Fruit fly (Drosophila melanogaster) whole organism, adult: ENCODE measurements around the gene ckd.

ENCODE experiments used
- CG12768 ChIP-seq: fragments of 200-800 bp; sonication (Bioruptor generic); optimal IDR thresholded peaks from 2 replicates; lab custom pipeline; 2017; ENCODE audit warnings: missing biosample characterization, missing genetic modification characterization, mild to moderate bottlenecking, moderate library complexity, missing genetic modification reagents
- CG1620 ChIP-seq: fragments of 200-800 bp; sonication (Bioruptor generic); optimal IDR thresholded peaks from 2 replicates; lab custom pipeline; 2016; ENCODE audit warnings: missing biosample characterization, missing genetic modification characterization
- CG33017 ChIP-seq: fragments of 200-800 bp; sonication (Bioruptor generic); optimal IDR thresholded peaks from 2 replicates; lab custom pipeline; 2018; ENCODE audit warnings: missing biosample characterization, mild to moderate bottlenecking, missing genetic modification characterization, moderate library complexity
- Clk ChIP-seq: fragments of 200-800 bp; sonication (Bioruptor generic); optimal IDR thresholded peaks from 2 replicates; lab custom pipeline; 2017; ENCODE audit warnings: missing biosample characterization, missing genetic modification characterization
- cnc ChIP-seq, 2 experiments: fragments of >200 bp; optimal IDR thresholded peaks; 2 replicates each; lab custom pipeline; 2017
- pad ChIP-seq: fragments of 200-800 bp; sonication (Bioruptor generic); optimal IDR thresholded peaks from 3 replicates; lab custom pipeline; 2017; ENCODE audit warnings: missing biosample characterization, missing genetic modification characterization, mild to moderate bottlenecking, moderate library complexity, missing genetic modification reagents
- tj ChIP-seq: fragments of 200-800 bp; sonication (Bioruptor generic); optimal IDR thresholded peaks from 3 replicates; lab custom pipeline; 2017; ENCODE audit warnings: missing biosample characterization, mild to moderate bottlenecking, missing genetic modification characterization, moderate library complexity
- toe ChIP-seq: fragments of 200-800 bp; sonication (Bioruptor generic); optimal IDR thresholded peaks from 2 replicates; lab custom pipeline; 2016; ENCODE audit warnings: missing biosample characterization, missing genetic modification characterization

- TF ChIP-seq CG33017 (tag; lab: Kevin White, UChicago) (no peak), pad (no peak), tj (GFP tag; lab: Kevin White, UChicago) (no peak), cnc (optimal IDR thresholded peaks at IDR 0.05; lab: Kevin White, UChicago) (no peak), CG12768 (no peak), toe (GFP tag; lab: Kevin White, UChicago) (no peak), Clk (GFP tag; lab: Kevin White, UChicago) (no peak), CG1620 (no peak)
Measured at dm6 chr3L:3315288-3315687, 57.6 kb downstream of the ckd start, which contains the start of gene Drsl4.
